Fruit fly (Drosophila melanogaster) whole organism, wandering third instar larva: ENCODE data around the gene eEF1alpha2.

Source experiments
- Abd-B ChIP-seq: fragments of >200 bp; optimal IDR thresholded peaks from 2 replicates; lab custom pipeline; 2017; ENCODE audit warnings: missing biosample characterization, missing genetic modification characterization
- CG32264 ChIP-seq: fragments of 200-800 bp; sonication (Bioruptor generic); optimal IDR thresholded peaks from 2 replicates; lab custom pipeline; 2016; ENCODE audit warnings: missing biosample characterization, missing genetic modification characterization
- CG9705 ChIP-seq: fragments of 200-800 bp; sonication (Bioruptor generic); optimal IDR thresholded peaks from 2 replicates; lab custom pipeline; 2018; ENCODE audit warnings: missing biosample characterization, mild to moderate bottlenecking, missing genetic modification characterization
- CrebA ChIP-seq: fragments of 200-800 bp; sonication (Bioruptor generic); optimal IDR thresholded peaks from 2 replicates; lab custom pipeline; 2016; ENCODE audit warnings: missing biosample characterization, mild to moderate bottlenecking, missing genetic modification characterization, borderline replicate concordance
- Dfd ChIP-seq: fragments of >200 bp; optimal IDR thresholded peaks from 2 replicates; lab custom pipeline; 2017; ENCODE audit warnings: missing biosample characterization, missing genetic modification characterization
- Dif ChIP-seq: fragments of 200-275, 200-300 bp; sonication (Bioruptor generic); optimal IDR thresholded peaks from 2 replicates; lab custom pipeline; 2018; ENCODE audit warnings: missing biosample characterization, missing genetic modification characterization; ENCODE audit not compliant: partially characterized antibody
- GATAd ChIP-seq: sonication (Bioruptor generic); optimal IDR thresholded peaks from 2 replicates; lab custom pipeline; 2016; ENCODE audit warnings: missing biosample characterization, missing genetic modification characterization
- HLH106 ChIP-seq: fragments of 200-800 bp; optimal IDR thresholded peaks from 3 replicates; lab custom pipeline; 2019; ENCODE audit warnings: missing biosample characterization, mild to moderate bottlenecking, missing genetic modification characterization, moderate library complexity
- Hnf4 ChIP-seq: fragments of 200-800 bp; sonication (Bioruptor generic); optimal IDR thresholded peaks from 2 replicates; lab custom pipeline; 2016; ENCODE audit warnings: missing biosample characterization, mild to moderate bottlenecking, missing genetic modification characterization
- Hr78 ChIP-seq: fragments of >200 bp; optimal IDR thresholded peaks from 2 replicates; lab custom pipeline; 2017; ENCODE audit warnings: missing biosample characterization, missing genetic modification characterization
- Hr83 ChIP-seq: fragments of 200-300 bp; sonication (Bioruptor generic); optimal IDR thresholded peaks from 2 replicates; lab custom pipeline; 2016; ENCODE audit warnings: missing biosample characterization, mild to moderate bottlenecking, missing genetic modification characterization, moderate library complexity; ENCODE audit not compliant: poor library complexity, severe bottlenecking
- Mio ChIP-seq: sonication (Bioruptor generic); optimal IDR thresholded peaks from 2 replicates; lab custom pipeline; 2016; ENCODE audit warnings: missing biosample characterization, missing genetic modification characterization
- Myc ChIP-seq: fragments of >200 bp; optimal IDR thresholded peaks from 2 replicates; lab custom pipeline; 2017
- N ChIP-seq: fragments of >200 bp; optimal IDR thresholded peaks from 2 replicates; lab custom pipeline; 2018; ENCODE audit warnings: missing biosample characterization, missing external identifiers, missing genetic modification characterization
- OdsH ChIP-seq: fragments of 200-800 bp; sonication (Bioruptor generic); optimal IDR thresholded peaks from 2 replicates; lab custom pipeline; 2016; ENCODE audit warnings: missing biosample characterization, mild to moderate bottlenecking, missing genetic modification characterization
- Rel ChIP-seq, 2 experiments: fragments of 200-800 bp; sonication (Bioruptor generic) in 1 of 2; optimal IDR thresholded peaks; 2 replicates in 1 of 2; 3 replicates in 1 of 2; lab custom pipeline; 2016 to 2019; ENCODE audit warnings: mild to moderate bottlenecking in 2 of 2, missing biosample characterization in 2 of 2, missing genetic modification characterization in 2 of 2, moderate library complexity in 1 of 2
- Sp1 ChIP-seq: fragments of 200-800 bp; sonication (Bioruptor generic); optimal IDR thresholded peaks from 3 replicates; lab custom pipeline; 2019; ENCODE audit warnings: missing biosample characterization, mild to moderate bottlenecking, missing genetic modification characterization, moderate library complexity
- Vsx2 ChIP-seq: fragments of 200-300, 225-300 bp; sonication (Bioruptor generic); optimal IDR thresholded peaks from 2 replicates; lab custom pipeline; 2018; ENCODE audit warnings: missing biosample characterization, missing genetic modification characterization; ENCODE audit not compliant: partially characterized antibody
- br ChIP-seq: fragments of 200-800 bp; sonication (Bioruptor generic); optimal IDR thresholded peaks from 2 replicates; lab custom pipeline; 2016; ENCODE audit warnings: missing biosample characterization, missing genetic modification characterization
- brk ChIP-seq: fragments of 200-800 bp; sonication (Bioruptor generic); optimal IDR thresholded peaks from 2 replicates; lab custom pipeline; 2016; ENCODE audit warnings: missing biosample characterization, mild to moderate bottlenecking, missing genetic modification characterization
- dl ChIP-seq, 2 experiments: fragments of 175-275, 200-275 bp in 1 of 2; fragments of 200-275 bp in 1 of 2; sonication (Bioruptor generic); optimal IDR thresholded peaks; lab custom pipeline; 2018; ENCODE audit warnings: mild to moderate bottlenecking in 2 of 2, missing biosample characterization in 2 of 2, missing genetic modification characterization in 2 of 2, moderate library complexity in 2 of 2; ENCODE audit not compliant: partially characterized antibody in 2 of 2, insufficient read depth in 1 of 2
- dmrt93B ChIP-seq: fragments of 200-800 bp; sonication (Bioruptor generic); optimal IDR thresholded peaks from 2 replicates; lab custom pipeline; 2018; ENCODE audit warnings: missing biosample characterization, mild to moderate bottlenecking, missing genetic modification characterization
- ey ChIP-seq: fragments of 200-800 bp; sonication (Bioruptor generic); optimal IDR thresholded peaks from 2 replicates; lab custom pipeline; 2016; ENCODE audit warnings: missing biosample characterization, missing genetic modification characterization
- foxo ChIP-seq, 2 experiments: fragments of 200-800 bp; sonication (Bioruptor generic); optimal IDR thresholded peaks; 2 replicates in 1 of 2; 3 replicates in 1 of 2; lab custom pipeline; 2016 to 2017; ENCODE audit warnings: missing biosample characterization in 2 of 2, missing genetic modification characterization in 2 of 2
- h ChIP-seq: fragments of 200-800 bp; sonication (Bioruptor generic); optimal IDR thresholded peaks from 3 replicates; lab custom pipeline; 2016; ENCODE audit warnings: missing biosample characterization, mild to moderate bottlenecking, missing genetic modification characterization
- jim ChIP-seq: fragments of 175-275, 200-325 bp; sonication (Bioruptor generic); optimal IDR thresholded peaks from 2 replicates; lab custom pipeline; 2016; ENCODE audit warnings: missing biosample characterization, mild to moderate bottlenecking, missing genetic modification characterization
- lola ChIP-seq: fragments of >200 bp; optimal IDR thresholded peaks from 2 replicates; lab custom pipeline; 2017; ENCODE audit warnings: missing biosample characterization, missing genetic modification characterization
- pan ChIP-seq: fragments of >200 bp; optimal IDR thresholded peaks from 2 replicates; lab custom pipeline; 2017
- psq ChIP-seq: fragments of 200-800 bp; sonication (Bioruptor generic); optimal IDR thresholded peaks from 3 replicates; lab custom pipeline; 2017; ENCODE audit warnings: missing biosample characterization, mild to moderate bottlenecking, missing genetic modification characterization, moderate library complexity
- rgr ChIP-seq: fragments of 200-800 bp; sonication (Bioruptor generic); optimal IDR thresholded peaks from 3 replicates; lab custom pipeline; 2016; ENCODE audit warnings: missing biosample characterization, mild to moderate bottlenecking, missing genetic modification characterization
- sage ChIP-seq: fragments of 200-800 bp; sonication (Bioruptor generic); optimal IDR thresholded peaks from 2 replicates; lab custom pipeline; 2016; ENCODE audit warnings: missing biosample characterization, mild to moderate bottlenecking, missing genetic modification characterization
- sv ChIP-seq: fragments of 200-800 bp; sonication (Bioruptor generic); optimal IDR thresholded peaks from 3 replicates; lab custom pipeline; 2016; ENCODE audit warnings: missing biosample characterization, missing genetic modification characterization
- tai ChIP-seq: sonication (Bioruptor generic); optimal IDR thresholded peaks from 2 replicates; lab custom pipeline; 2016; ENCODE audit warnings: missing biosample characterization, missing genetic modification characterization
- usp ChIP-seq: fragments of >200 bp; optimal IDR thresholded peaks from 2 replicates; lab custom pipeline; 2017; ENCODE audit warnings: missing biosample characterization, missing genetic modification characterization
- woc ChIP-seq: sonication (Bioruptor generic); optimal IDR thresholded peaks from 2 replicates; lab custom pipeline; 2016; ENCODE audit warnings: missing biosample characterization, mild to moderate bottlenecking, missing genetic modification characterization

eEF1alpha2 gene

DNA sequence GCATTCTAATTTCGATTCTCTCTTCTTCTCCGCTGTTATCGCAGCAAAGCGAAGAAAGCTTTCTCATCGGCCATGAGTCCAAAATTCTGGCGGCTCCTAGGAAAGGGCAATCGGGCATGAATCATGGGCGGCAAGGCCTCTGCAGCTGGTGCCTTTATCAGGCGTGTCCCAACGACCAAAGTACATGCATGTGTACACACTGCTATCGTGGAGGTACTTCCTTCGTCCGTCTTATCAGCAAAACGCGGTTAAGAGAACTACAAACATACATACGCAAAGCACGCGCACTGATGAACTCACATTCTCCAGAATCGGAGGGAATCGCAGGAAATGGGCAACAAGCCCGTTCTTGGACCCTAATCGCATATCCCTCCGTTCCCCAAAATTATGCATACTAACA is 19.3 kb upstream of the eEF1alpha2 start:
- no peak for TF ChIP-seq Rel (GFP tag; optimal IDR thresholded peaks at IDR 0.05; lab: Kevin White, UChicago)
- no peak for TF ChIP-seq Rel (tag; optimal IDR thresholded peaks at IDR 0.05; lab: Kevin White, UChicago)
- TF ChIP-seq Mio (GFP tag; lab: Kevin White, UChicago): no peak
- no peak for TF ChIP-seq Hr83
- no peak for TF ChIP-seq N (GFP tag; lab: Kevin White, UChicago)
- no peak for TF ChIP-seq psq (GFP tag; lab: Kevin White, UChicago)
- TF ChIP-seq CG9705 (GFP tag; lab: Kevin White, UChicago): no peak
- no peak for TF ChIP-seq dl (GFP tag; optimal IDR thresholded peaks at IDR 0.05; lab: Kevin White, UChicago; ENCODE audit: insufficient read depth in 1 of 2, partially characterized antibody in 2 of 2)
- TF ChIP-seq Hnf4 (GFP tag; lab: Kevin White, UChicago): no peak
- no peak for TF ChIP-seq lola
- no peak for TF ChIP-seq br (GFP tag; lab: Kevin White, UChicago)
- TF ChIP-seq usp (GFP tag; lab: Kevin White, UChicago): no peak
- no peak for TF ChIP-seq Dif (GFP tag; lab: Kevin White, UChicago)
- no peak for TF ChIP-seq ey (GFP tag; lab: Kevin White, UChicago)
- TF ChIP-seq tai: no peak
- TF ChIP-seq OdsH (GFP tag; lab: Kevin White, UChicago): no peak
- no peak for TF ChIP-seq dmrt93B
- no peak for TF ChIP-seq Sp1
- TF ChIP-seq sv (GFP tag; lab: Kevin White, UChicago): no peak
- no peak for TF ChIP-seq brk (GFP tag; lab: Kevin White, UChicago)
- TF ChIP-seq GATAd (GFP tag; lab: Kevin White, UChicago): no peak

- no peak for TF ChIP-seq jim
- TF ChIP-seq Abd-B (GFP tag; lab: Kevin White, UChicago): no peak
- TF ChIP-seq Myc: no peak
- TF ChIP-seq N (GFP tag; lab: Kevin White, UChicago): no peak
- TF ChIP-seq GATAd (GFP tag; lab: Kevin White, UChicago): no peak
- no peak for TF ChIP-seq OdsH (GFP tag; lab: Kevin White, UChicago)
- TF ChIP-seq CG32264 (GFP tag; lab: Kevin White, UChicago): no peak
- TF ChIP-seq lola: no peak
- TF ChIP-seq usp (GFP tag; lab: Kevin White, UChicago): no peak
- no peak for TF ChIP-seq psq (GFP tag; lab: Kevin White, UChicago)
- no peak for TF ChIP-seq sv (GFP tag; lab: Kevin White, UChicago)
- no peak for TF ChIP-seq CrebA (GFP tag; lab: Kevin White, UChicago)
- no peak for TF ChIP-seq Dif (GFP tag; lab: Kevin White, UChicago)
- TF ChIP-seq Vsx2: no peak
- TF ChIP-seq Hr83: no peak
- TF ChIP-seq tai: no peak
- TF ChIP-seq ey (GFP tag; lab: Kevin White, UChicago): no peak
- no peak for TF ChIP-seq brk (GFP tag; lab: Kevin White, UChicago)
- TF ChIP-seq dmrt93B: no peak
- TF ChIP-seq h (GFP tag; lab: Kevin White, UChicago): no peak
These were observed 18.8 kb upstream of the eEF1alpha2 start for dm6 chr3R:31719497-31719896.

dm6 chr3R:31720112-31720511 is 18.2 kb upstream of the eEF1alpha2 start:
- TF ChIP-seq Myc (no peak), br (GFP tag; lab: Kevin White, UChicago) (no peak), pan (no peak), ey (GFP tag; lab: Kevin White, UChicago) (no peak), Rel (GFP tag; optimal IDR thresholded peaks at IDR 0.05; lab: Kevin White, UChicago) (no peak), Rel (tag; optimal IDR thresholded peaks at IDR 0.05; lab: Kevin White, UChicago) (no peak)

DNA sequence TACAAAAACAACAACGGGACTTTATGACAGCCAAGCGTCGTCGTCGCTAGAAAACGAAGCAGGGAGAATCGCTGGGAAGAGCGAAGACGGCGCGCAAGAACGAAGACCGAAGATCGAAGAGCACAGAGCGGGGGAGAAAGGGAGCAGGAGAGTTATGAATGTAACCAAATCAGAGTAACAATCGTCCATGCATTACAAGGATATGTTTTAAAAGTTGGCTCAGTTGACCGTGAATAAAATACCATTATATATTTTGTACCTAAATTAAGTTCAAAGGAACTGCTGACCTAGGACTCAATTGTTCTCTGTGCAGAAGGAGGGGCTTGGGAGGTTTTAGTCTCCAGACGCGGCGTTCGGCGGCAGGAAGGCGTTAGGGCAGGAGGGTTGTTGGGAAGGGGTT is 16.8 kb upstream of the eEF1alpha2 start:
- no peak for TF ChIP-seq Dfd (GFP tag; lab: Kevin White, UChicago)
- no peak for TF ChIP-seq rgr (GFP tag; lab: Kevin White, UChicago)
- TF ChIP-seq GATAd (GFP tag; lab: Kevin White, UChicago): no peak
- no peak for TF ChIP-seq pan
- TF ChIP-seq h (GFP tag; lab: Kevin White, UChicago): no peak
- TF ChIP-seq lola: no peak
- TF ChIP-seq, all 38 proteins: peak for 0

- TF ChIP-seq sage (GFP tag; lab: Kevin White, UChicago): no peak
- TF ChIP-seq dmrt93B: no peak
- peak in 1 of 2 experiments; percentile 20 for TF ChIP-seq dl (GFP tag; optimal IDR thresholded peaks at IDR 0.05; lab: Kevin White, UChicago; ENCODE audit: insufficient read depth in 1 of 2, partially characterized antibody in 2 of 2)
- TF ChIP-seq tai: no peak
- TF ChIP-seq Hr83: peak; percentile 0
- TF ChIP-seq sv (GFP tag; lab: Kevin White, UChicago): no peak
- no peak for TF ChIP-seq HLH106 (tag; lab: Kevin White, UChicago)
- no peak for TF ChIP-seq GATAd (GFP tag; lab: Kevin White, UChicago)
- no peak for TF ChIP-seq Myc
- no peak for TF ChIP-seq rgr (GFP tag; lab: Kevin White, UChicago)
- no peak for TF ChIP-seq Hr78 (GFP tag; lab: Kevin White, UChicago)
- no peak for TF ChIP-seq Rel (GFP tag; optimal IDR thresholded peaks at IDR 0.05; lab: Kevin White, UChicago)
- TF ChIP-seq Rel (tag; optimal IDR thresholded peaks at IDR 0.05; lab: Kevin White, UChicago): no peak
- no peak for TF ChIP-seq lola
- TF ChIP-seq CrebA (GFP tag; lab: Kevin White, UChicago): no peak
- no peak for TF ChIP-seq foxo (GFP tag; optimal IDR thresholded peaks at IDR 0.05; lab: Kevin White, UChicago)
- no peak for TF ChIP-seq OdsH (GFP tag; lab: Kevin White, UChicago)
- TF ChIP-seq Vsx2: no peak
- TF ChIP-seq psq (GFP tag; lab: Kevin White, UChicago): no peak
- no peak for TF ChIP-seq woc (GFP tag; lab: Kevin White, UChicago)
- no peak for TF ChIP-seq br (GFP tag; lab: Kevin White, UChicago)
- TF ChIP-seq usp (GFP tag; lab: Kevin White, UChicago): no peak
- no peak for TF ChIP-seq pan
- no peak for TF ChIP-seq CG9705 (GFP tag; lab: Kevin White, UChicago)
- peak; percentile 14 for TF ChIP-seq Dif (GFP tag; lab: Kevin White, UChicago)
- TF ChIP-seq N (GFP tag; lab: Kevin White, UChicago): no peak
- TF ChIP-seq ey (GFP tag; lab: Kevin White, UChicago): no peak
These were observed 16.3 kb upstream of the eEF1alpha2 start for dm6 chr3R:31721958-31722357.
